Worm (Caenorhabditis elegans): ENCODE data around the gene ifet-1.

The ifet-1 gene

DNA sequence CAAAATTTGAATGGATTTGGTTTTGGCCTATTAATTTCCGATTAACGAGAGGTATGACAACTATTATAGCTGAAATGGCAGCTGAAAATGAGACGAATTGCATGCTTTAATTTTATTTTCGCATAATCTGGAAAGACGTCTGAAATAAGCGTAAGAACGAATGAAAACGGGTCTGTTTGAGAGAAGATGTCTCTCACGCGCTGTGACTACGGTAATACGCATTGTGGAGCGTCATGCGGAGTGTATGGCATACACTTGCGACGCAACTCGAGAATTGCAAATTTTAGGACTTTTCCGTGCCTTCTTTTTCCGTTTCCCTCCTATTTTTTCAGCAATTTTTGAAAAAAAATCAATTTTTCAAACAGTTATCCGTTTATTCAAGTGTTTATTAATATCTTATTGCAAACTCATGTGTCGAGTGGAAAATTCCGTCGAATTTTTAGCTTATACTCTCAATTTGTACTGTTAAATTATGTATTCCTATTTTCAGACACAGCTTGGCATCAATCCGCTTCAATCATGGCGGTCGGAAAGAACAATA, 548 bp upstream of the ifet-1 start, which contains the start of gene rps-1:
Gene rps-1 (plus strand): TSS at position 491 of the 541 bp plus-strand sequence.
- TF ChIP-seq ceh-82 (tag; optimal IDR thresholded peaks at IDR 0.05) (peak; percentile 94), elt-2 (tag; optimal IDR thresholded peaks at IDR 0.05) (peak; percentile 90), ZK546.5 (tag; optimal IDR thresholded peaks at IDR 0.05) (peak; percentile 58), ceh-28 (tag; optimal IDR thresholded peaks at IDR 0.05) (peak; percentile 91), nhr-237 (tag; optimal IDR thresholded peaks at IDR 0.05) (no peak), elt-1 (tag; optimal IDR thresholded peaks at IDR 0.05) (peak; percentile 90), nhr-25 (tag; optimal IDR thresholded peaks at IDR 0.05) (peak; percentile 100), zag-1 (tag; optimal IDR thresholded peaks at IDR 0.05) (peak; percentile 77), nhr-12 (tag; optimal IDR thresholded peaks at IDR 0.05) (no peak), sea-2 (GFP tag; optimal IDR thresholded peaks at IDR 0.05) (peak; percentile 74), egl-5 (tag; optimal IDR thresholded peaks at IDR 0.05) (peak; percentile 98), lin-39 (tag; optimal IDR thresholded peaks at IDR 0.05) (peak; percentile 96), R02D3.7 (tag; optimal IDR thresholded peaks at IDR 0.05) (peak; percentile 93), unc-62 (GFP tag; optimal IDR thresholded peaks at IDR 0.05) (peak; percentile 89), mdl-1 (tag; optimal IDR thresholded peaks at IDR 0.05) (peak; percentile 52), tbx-2 (tag; optimal IDR thresholded peaks at IDR 0.05) (peak; percentile 96), fkh-2 (tag; optimal IDR thresholded peaks at IDR 0.05) (peak; percentile 48), ceh-9 (tag; optimal IDR thresholded peaks at IDR 0.05) (no peak), nhr-11 (tag; optimal IDR thresholded peaks at IDR 0.05) (peak; percentile 96), pha-4 (tag; optimal IDR thresholded peaks at IDR 0.05) (peak; percentile 100), mml-1 (tag; optimal IDR thresholded peaks at IDR 0.05) (no peak), hmg-11 (tag; optimal IDR thresholded peaks at IDR 0.05) (peak; percentile 99), eor-1 (tag; optimal IDR thresholded peaks at IDR 0.05) (no peak), nhr-43 (tag; optimal IDR thresholded peaks at IDR 0.05; ENCODE audit: poor library complexity, severe bottlenecking) (peak; percentile 97), nhr-76 (tag; optimal IDR thresholded peaks at IDR 0.05) (peak; percentile 74), daf-12 (tag; optimal IDR thresholded peaks at IDR 0.05) (peak; percentile 39), lsy-12 (tag; optimal IDR thresholded peaks at IDR 0.05) (peak; percentile 100), unc-39 (tag; optimal IDR thresholded peaks at IDR 0.05) (peak; percentile 58), ztf-4 (tag; optimal IDR thresholded peaks at IDR 0.05) (peak; percentile 95), ama-1 (optimal IDR thresholded peaks at IDR 0.05) (peak; percentile 87), lin-15B (tag; optimal IDR thresholded peaks at IDR 0.05) (peak; percentile 96), ceh-16 (tag; optimal IDR thresholded peaks at IDR 0.05) (peak; percentile 18), fkh-10 (GFP tag; optimal IDR thresholded peaks at IDR 0.05) (peak; percentile 91), pqm-1 (tag; optimal IDR thresholded peaks at IDR 0.05) (peak; percentile 84), skn-1 (tag; optimal IDR thresholded peaks at IDR 0.05) (peak; percentile 95), egl-27 (tag; optimal IDR thresholded peaks at IDR 0.05) (peak; percentile 71), ztf-11 (tag; optimal IDR thresholded peaks at IDR 0.05) (no peak), snpc-4 (tag; optimal IDR thresholded peaks at IDR 0.05) (peak; percentile 97), nhr-77 (tag; optimal IDR thresholded peaks at IDR 0.05) (peak; percentile 93), nfya-1 (tag; optimal IDR thresholded peaks at IDR 0.05; ENCODE audit: insufficient read depth) (peak; percentile 99), nhr-23 (tag; optimal IDR thresholded peaks at IDR 0.05) (peak; percentile 99), nhr-28 (tag; optimal IDR thresholded peaks at IDR 0.05) (peak; percentile 53), fos-1 (tag; optimal IDR thresholded peaks at IDR 0.05) (peak; percentile 86), jun-1 (tag; optimal IDR thresholded peaks at IDR 0.05) (peak; percentile 99), elt-3 (tag; optimal IDR thresholded peaks at IDR 0.05) (peak; percentile 20 to 97 (median 69)), aly-2 (tag; optimal IDR thresholded peaks at IDR 0.05) (peak; percentile 92), nhr-67 (tag; optimal IDR thresholded peaks at IDR 0.05) (no peak)
